Fruit fly (Drosophila melanogaster): ENCODE measurements around the gene lush.
A peak's percentile ranks its signal among the peaks of the same experiment; 100 is the strongest.

lush gene

DNA sequence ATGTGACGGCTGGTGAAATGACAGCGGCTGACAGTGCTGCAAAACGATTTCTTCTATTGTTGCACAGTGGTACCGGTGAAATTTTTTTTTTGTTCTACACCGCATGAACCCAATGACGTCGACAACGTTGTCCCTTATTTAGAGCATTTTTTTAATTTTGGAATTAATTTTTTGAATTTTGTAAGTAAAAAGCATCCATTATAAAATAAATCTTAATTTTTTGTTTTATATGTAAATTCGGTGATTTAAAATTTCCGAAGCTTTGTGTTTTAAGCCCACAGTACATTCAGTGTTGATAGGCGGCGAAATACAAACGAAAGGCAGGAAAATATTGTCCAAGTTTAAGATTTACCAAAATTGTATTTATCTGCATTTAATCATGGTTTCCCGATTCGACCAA lies 6.3 kb upstream of the lush start, which contains the start of the genes Lon and PIG-F (continued):
- peak; percentile 39 to 86 for TF ChIP-seq insv (GFP tag; optimal IDR thresholded peaks at IDR 0.05)
- peak; percentile 95 for TF ChIP-seq CG6854 (GFP tag; optimal IDR thresholded peaks at IDR 0.05)
- TF ChIP-seq CG17612 (GFP tag; IDR thresholded peaks at IDR 0.05) = peak; percentile 95
- peak; percentile 97 for TF ChIP-seq nom (GFP tag; optimal IDR thresholded peaks at IDR 0.05)
- peak; percentile 98 for TF ChIP-seq Vsx1 (GFP tag; optimal IDR thresholded peaks at IDR 0.05)
- TF ChIP-seq corto (GFP tag; optimal IDR thresholded peaks at IDR 0.05) = peak; percentile 96
- peak; percentile 99 for TF ChIP-seq YL-1 (GFP tag; optimal IDR thresholded peaks at IDR 0.05)
- peak; percentile 99 for TF ChIP-seq CG18476 (GFP tag; optimal IDR thresholded peaks at IDR 0.05)
- peak; percentile 99 for TF ChIP-seq CG2875 (GFP tag; optimal IDR thresholded peaks at IDR 0.05)
- TF ChIP-seq CG15073 (GFP tag; optimal IDR thresholded peaks at IDR 0.05) = peak; percentile 91
- no peak for TF ChIP-seq cg (GFP tag; optimal IDR thresholded peaks at IDR 0.05)
- no peak for TF ChIP-seq Hr78 (GFP tag; optimal IDR thresholded peaks at IDR 0.05)
- TF ChIP-seq CkIIα-i1 (GFP tag; IDR thresholded peaks at IDR 0.05) = peak; percentile 89
- TF ChIP-seq CG32532 (GFP tag; IDR thresholded peaks at IDR 0.05) = peak; percentile 99
- peak; percentile 94 for TF ChIP-seq GATAe (GFP tag; conservative IDR thresholded peaks at IDR 0.05)
- peak; percentile 93 for TF ChIP-seq Nf-YA (GFP tag; IDR thresholded peaks at IDR 0.05)
- peak; percentile 98 for TF ChIP-seq CG8765 (GFP tag; IDR thresholded peaks at IDR 0.05)
- TF ChIP-seq E2f1 (GFP tag; IDR thresholded peaks at IDR 0.05) = peak; percentile 98
- TF ChIP-seq en (GFP tag; optimal IDR thresholded peaks at IDR 0.05) = peak; percentile 96
- peak; percentile 95 for TF ChIP-seq ERR (GFP tag; optimal IDR thresholded peaks at IDR 0.05)
- TF ChIP-seq Dll (GFP tag; IDR thresholded peaks at IDR 0.05; ENCODE audit: partially characterized antibody) = peak; percentile 76
- TF ChIP-seq Abd-B (GFP tag; optimal IDR thresholded peaks at IDR 0.05) = peak; percentile 99
- peak; percentile 98 for TF ChIP-seq Dad (GFP tag; optimal IDR thresholded peaks at IDR 0.05)
- peak; percentile 96 for TF ChIP-seq onecut (GFP tag; IDR thresholded peaks at IDR 0.05)
- TF ChIP-seq B-H1 (GFP tag; IDR thresholded peaks at IDR 0.05) = peak; percentile 97
- peak; percentile 95 for TF ChIP-seq CG31224 (GFP tag; IDR thresholded peaks at IDR 0.05)
- peak; percentile 99 for TF ChIP-seq tgo (GFP tag; IDR thresholded peaks at IDR 0.05)
- TF ChIP-seq CG34376 (GFP tag; optimal IDR thresholded peaks at IDR 0.05) = peak; percentile 99
- peak; percentile 98 for TF ChIP-seq org-1 (GFP tag; optimal IDR thresholded peaks at IDR 0.05)
- peak; percentile 100 for TF ChIP-seq CG2678 (tag; optimal IDR thresholded peaks at IDR 0.05)
- peak; percentile 99 for TF ChIP-seq lilli (GFP tag; optimal IDR thresholded peaks at IDR 0.05)
- peak; percentile 96 for TF ChIP-seq ab (GFP tag; optimal IDR thresholded peaks at IDR 0.05)
- peak; percentile 99 for TF ChIP-seq CG1602 (GFP tag; optimal IDR thresholded peaks at IDR 0.05)
- peak; percentile 98 for TF ChIP-seq CG11695 (GFP tag; IDR thresholded peaks at IDR 0.05)
- TF ChIP-seq dan (GFP tag; IDR thresholded peaks at IDR 0.05) = peak; percentile 97
- peak; percentile 97 for TF ChIP-seq CG7786 (GFP tag; optimal IDR thresholded peaks at IDR 0.05)
- peak; percentile 88 for TF ChIP-seq TFAM (GFP tag; optimal IDR thresholded peaks at IDR 0.05)
- TF ChIP-seq pita (GFP tag; optimal IDR thresholded peaks at IDR 0.05) = no peak
- TF ChIP-seq NfI (GFP tag; optimal IDR thresholded peaks at IDR 0.05) = peak; percentile 99
- TF ChIP-seq CG9876 (GFP tag; optimal IDR thresholded peaks at IDR 0.05) = peak; percentile 94
- TF ChIP-seq kni (GFP tag; optimal IDR thresholded peaks at IDR 0.05) = peak; percentile 97
- TF ChIP-seq CG8089 (GFP tag; optimal IDR thresholded peaks at IDR 0.05) = peak; percentile 97
- peak; percentile 98 for TF ChIP-seq gro (GFP tag; optimal IDR thresholded peaks at IDR 0.05)
- TF ChIP-seq CG2712 (tag; optimal IDR thresholded peaks at IDR 0.05) = peak; percentile 99
- TF ChIP-seq CG2199 (GFP tag; IDR thresholded peaks at IDR 0.05) = peak; percentile 95
- TF ChIP-seq lab (GFP tag; optimal IDR thresholded peaks at IDR 0.05) = peak; percentile 99
- peak; percentile 41 for TF ChIP-seq pzg (GFP tag; optimal IDR thresholded peaks at IDR 0.05)
- peak; percentile 98 to 99 for TF ChIP-seq chif (GFP tag; optimal IDR thresholded peaks at IDR 0.05)
- TF ChIP-seq MESR4 (GFP tag; optimal IDR thresholded peaks at IDR 0.05) = peak; percentile 22
- TF ChIP-seq zfh1 (GFP tag; IDR thresholded peaks at IDR 0.05) = peak; percentile 99
- peak; percentile 71 for TF ChIP-seq HLH4C (GFP tag; IDR thresholded peaks at IDR 0.05; ENCODE audit: partially characterized antibody)
